Worm (Caenorhabditis elegans) whole organism, young adult: ENCODE measurements around the gene C52E2.5.

ENCODE experiments used
- B0336.3 ChIP-seq: fragments of 200-800 bp; sonication (Bioruptor generic); IDR thresholded peaks from 2 replicates; pipeline ENCODE4 v1.3.6; 2022; ENCODE audit warnings: missing genetic modification characterization, missing compliant biosample characterization
- F10E7.11 ChIP-seq: sonication (generic microtip); optimal IDR thresholded peaks from 2 replicates; lab custom pipeline; 2017; ENCODE audit warnings: mild to moderate bottlenecking, missing genetic modification characterization, moderate library complexity, missing compliant biosample characterization
- F22D6.2 ChIP-seq: sonication (generic microtip); optimal IDR thresholded peaks from 2 replicates; lab custom pipeline; 2016; ENCODE audit warnings: mild to moderate bottlenecking, missing genetic modification characterization, missing compliant biosample characterization
- F37B4.10 ChIP-seq: fragments of 200-800 bp; sonication (Bioruptor generic); IDR thresholded peaks from 2 replicates; pipeline ENCODE4 v1.3.6; 2022; ENCODE audit warnings: missing genetic modification characterization, missing compliant biosample characterization
- F57A8.1 ChIP-seq: fragments of 200-800 bp; sonication (Bioruptor generic); optimal IDR thresholded peaks from 2 replicates; lab custom pipeline; 2018; ENCODE audit warnings: mild to moderate bottlenecking, missing genetic modification characterization, moderate library complexity, missing compliant biosample characterization
- F57C9.4 ChIP-seq: sonication (generic microtip); optimal IDR thresholded peaks from 2 replicates; lab custom pipeline; 2017; ENCODE audit warnings: mild to moderate bottlenecking, missing genetic modification characterization, missing compliant biosample characterization
- T07F8.4 ChIP-seq: sonication (generic microtip); optimal IDR thresholded peaks from 2 replicates; lab custom pipeline; 2016; ENCODE audit warnings: mild to moderate bottlenecking, missing genetic modification characterization, moderate library complexity, missing compliant biosample characterization
- Y56A3A.18 ChIP-seq: fragments of 200-800 bp; sonication (Bioruptor generic); IDR thresholded peaks from 2 replicates; pipeline ENCODE4 v1.3.6; 2022; ENCODE audit warnings: missing genetic modification reagents, missing genetic modification characterization, missing compliant biosample characterization
- Y67H2A.10 ChIP-seq: fragments of 200-800 bp; sonication (Bioruptor generic); conservative IDR thresholded peaks from 2 replicates; pipeline ENCODE4 v1.3.6; 2022; ENCODE audit warnings: missing genetic modification reagents, missing genetic modification characterization, missing compliant biosample characterization
- ZK185.1 ChIP-seq: sonication (generic microtip); optimal IDR thresholded peaks from 2 replicates; lab custom pipeline; 2016; ENCODE audit warnings: mild to moderate bottlenecking, missing genetic modification characterization, missing compliant biosample characterization; ENCODE audit not compliant: poor library complexity, severe bottlenecking
- aptf-2 ChIP-seq: fragments of 200-800 bp; sonication (Bioruptor generic); conservative IDR thresholded peaks from 2 replicates; pipeline ENCODE4 v1.3.6; 2022; ENCODE audit warnings: missing genetic modification reagents, missing genetic modification characterization, missing compliant biosample characterization
- atf-7 ChIP-seq: sonication (generic microtip); optimal IDR thresholded peaks from 2 replicates; lab custom pipeline; 2017; ENCODE audit warnings: mild to moderate bottlenecking, missing genetic modification characterization, missing compliant biosample characterization
- attf-6 ChIP-seq: fragments of 200-800 bp; sonication (Bioruptor generic); IDR thresholded peaks from 2 replicates; pipeline ENCODE4 v1.3.6; 2022; ENCODE audit warnings: missing genetic modification reagents, missing genetic modification characterization, missing compliant biosample characterization
- cebp-1 ChIP-seq, 2 experiments: fragments of 200-800 bp in 1 of 2; sonication (Bioruptor generic) in 1 of 2; sonication (generic microtip) in 1 of 2; IDR thresholded peaks in 1 of 2; optimal IDR thresholded peaks in 1 of 2; 2 replicates each; pipeline versions ENCODE4 v1.3.6 to Lab custom; 2017 to 2022; ENCODE audit warnings: missing compliant biosample characterization in 2 of 2, missing genetic modification characterization in 2 of 2, mild to moderate bottlenecking in 1 of 2, missing genetic modification reagents in 1 of 2, moderate library complexity in 1 of 2
- ceh-27 ChIP-seq: fragments of 200-800 bp; sonication (Bioruptor generic); optimal IDR thresholded peaks from 2 replicates; lab custom pipeline; 2018; ENCODE audit warnings: mild to moderate bottlenecking, missing genetic modification characterization, moderate library complexity, missing compliant biosample characterization
- ceh-79 ChIP-seq: sonication (generic microtip); optimal IDR thresholded peaks from 2 replicates; lab custom pipeline; 2017; ENCODE audit warnings: mild to moderate bottlenecking, missing genetic modification characterization, missing compliant biosample characterization
- ceh-91 ChIP-seq: fragments of 200-800 bp; sonication (Bioruptor generic); IDR thresholded peaks from 2 replicates; pipeline ENCODE4 v1.3.6; 2022; ENCODE audit warnings: missing genetic modification reagents, missing genetic modification characterization, missing compliant biosample characterization
- chd-7 ChIP-seq: sonication (generic microtip); optimal IDR thresholded peaks from 2 replicates; lab custom pipeline; 2016; ENCODE audit warnings: mild to moderate bottlenecking, missing genetic modification characterization, moderate library complexity, missing compliant biosample characterization
- efl-1 ChIP-seq: fragments of 150-350 bp; optimal IDR thresholded peaks from 2 replicates; lab custom pipeline; 2014; ENCODE audit warnings: missing biosample characterization, missing genetic modification reagents, missing genetic modification characterization
- egl-44 ChIP-seq: fragments of 200-800 bp; sonication (Bioruptor generic); IDR thresholded peaks from 2 replicates; pipeline ENCODE4 v1.3.6; 2022; ENCODE audit warnings: missing genetic modification reagents, missing genetic modification characterization, missing compliant biosample characterization
- hlh-12 ChIP-seq: sonication (generic microtip); optimal IDR thresholded peaks from 2 replicates; lab custom pipeline; 2016; ENCODE audit warnings: missing genetic modification characterization, missing compliant biosample characterization
- hsf-1 ChIP-seq: fragments of 200-800 bp; sonication (Bioruptor generic); IDR thresholded peaks from 2 replicates; pipeline ENCODE4 v1.3.6; 2022; ENCODE audit warnings: missing genetic modification reagents, missing genetic modification characterization, missing compliant biosample characterization
- let-607 ChIP-seq, 2 experiments: fragments of 200-800 bp in 1 of 2; sonication (Bioruptor generic) in 1 of 2; sonication (generic microtip) in 1 of 2; optimal IDR thresholded peaks; 2 replicates each; lab custom pipeline; 2016 to 2018; ENCODE audit warnings: mild to moderate bottlenecking in 2 of 2, missing compliant biosample characterization in 2 of 2, missing genetic modification characterization in 2 of 2, moderate library complexity in 2 of 2, missing genotype in 1 of 2
- lsl-1 ChIP-seq: fragments of 200-800 bp; sonication (Bioruptor generic); optimal IDR thresholded peaks from 2 replicates; lab custom pipeline; 2018; ENCODE audit warnings: mild to moderate bottlenecking, missing genetic modification characterization, moderate library complexity, missing compliant biosample characterization
- madf-8 ChIP-seq: fragments of 200-800 bp; sonication (Bioruptor generic); conservative IDR thresholded peaks from 2 replicates; pipeline ENCODE4 v1.3.6; 2022; ENCODE audit warnings: missing genetic modification reagents, missing genetic modification characterization, missing compliant biosample characterization
- mel-28 ChIP-seq: sonication (generic microtip); optimal IDR thresholded peaks from 2 replicates; lab custom pipeline; 2016; ENCODE audit warnings: borderline replicate concordance, mild to moderate bottlenecking, missing genetic modification characterization, missing compliant biosample characterization
- nfya-2 ChIP-seq: fragments of 200-800 bp; sonication (Bioruptor generic); IDR thresholded peaks from 2 replicates; pipeline ENCODE4 v1.3.6; 2022; ENCODE audit warnings: missing genetic modification reagents, missing genetic modification characterization, missing compliant biosample characterization
- nhr-179 ChIP-seq: sonication (generic microtip); optimal IDR thresholded peaks from 2 replicates; lab custom pipeline; 2016; ENCODE audit warnings: mild to moderate bottlenecking, missing genetic modification characterization, missing compliant biosample characterization
- nhr-80 ChIP-seq: sonication (generic microtip); optimal IDR thresholded peaks from 2 replicates; lab custom pipeline; 2016; ENCODE audit warnings: missing genetic modification characterization, missing compliant biosample characterization
- nhr-90 ChIP-seq: sonication (generic microtip); optimal IDR thresholded peaks from 2 replicates; lab custom pipeline; 2016; ENCODE audit warnings: missing genotype, mild to moderate bottlenecking, missing genetic modification characterization, missing compliant biosample characterization
- rpc-1 ChIP-seq, 2 experiments: fragments of 150-350 bp in 1 of 2; sonication (generic microtip) in 1 of 2; optimal IDR thresholded peaks; 2 replicates each; lab custom pipeline; 2014 to 2018; ENCODE audit warnings: missing biosample characterization in 1 of 2, missing genetic modification characterization in 1 of 2, missing genetic modification reagents in 1 of 2, missing genotype in 1 of 2
- sea-2 ChIP-seq: fragments of 200-800 bp; sonication (Bioruptor generic); IDR thresholded peaks from 2 replicates; pipeline ENCODE4 v1.3.6; 2022; ENCODE audit warnings: missing genetic modification characterization, missing compliant biosample characterization
- snpc-1.3 ChIP-seq: sonication (generic microtip); optimal IDR thresholded peaks from 2 replicates; lab custom pipeline; 2017; ENCODE audit warnings: missing genetic modification characterization, mild to moderate bottlenecking, missing compliant biosample characterization, antibody characterized with exemption, moderate library complexity, missing genotype, missing genetic modification reagents; ENCODE audit not compliant: insufficient read depth
- snpc-3.4 ChIP-seq: sonication (generic microtip); optimal IDR thresholded peaks from 2 replicates; lab custom pipeline; 2017; ENCODE audit warnings: missing genetic modification characterization, mild to moderate bottlenecking, missing compliant biosample characterization, antibody characterized with exemption, moderate library complexity, missing genotype, missing genetic modification reagents
- unc-130 ChIP-seq: sonication (generic microtip); optimal IDR thresholded peaks from 2 replicates; lab custom pipeline; 2016; ENCODE audit warnings: missing genetic modification reagents, missing genetic modification characterization, missing compliant biosample characterization
- zim-3 ChIP-seq: sonication (generic microtip); optimal IDR thresholded peaks from 2 replicates; lab custom pipeline; 2017; ENCODE audit warnings: mild to moderate bottlenecking, missing genetic modification characterization, moderate library complexity, missing compliant biosample characterization
- ztf-18 ChIP-seq: sonication (generic microtip); optimal IDR thresholded peaks from 2 replicates; lab custom pipeline; 2016; ENCODE audit warnings: missing genotype, mild to moderate bottlenecking, missing genetic modification characterization, missing compliant biosample characterization
- ztf-22 ChIP-seq: fragments of 200-800 bp; sonication (Bioruptor generic); optimal IDR thresholded peaks from 2 replicates; lab custom pipeline; 2018; ENCODE audit warnings: mild to moderate bottlenecking, missing genetic modification characterization, moderate library complexity, missing compliant biosample characterization
- ztf-26 ChIP-seq: sonication (generic microtip); optimal IDR thresholded peaks from 2 replicates; lab custom pipeline; 2017; ENCODE audit warnings: missing genetic modification characterization, missing compliant biosample characterization
- ztf-3 ChIP-seq: fragments of 200-800 bp; sonication (Bioruptor generic); optimal IDR thresholded peaks from 2 replicates; lab custom pipeline; 2018; ENCODE audit warnings: mild to moderate bottlenecking, missing genetic modification characterization, missing compliant biosample characterization

Gene C52E2.5

DNA sequence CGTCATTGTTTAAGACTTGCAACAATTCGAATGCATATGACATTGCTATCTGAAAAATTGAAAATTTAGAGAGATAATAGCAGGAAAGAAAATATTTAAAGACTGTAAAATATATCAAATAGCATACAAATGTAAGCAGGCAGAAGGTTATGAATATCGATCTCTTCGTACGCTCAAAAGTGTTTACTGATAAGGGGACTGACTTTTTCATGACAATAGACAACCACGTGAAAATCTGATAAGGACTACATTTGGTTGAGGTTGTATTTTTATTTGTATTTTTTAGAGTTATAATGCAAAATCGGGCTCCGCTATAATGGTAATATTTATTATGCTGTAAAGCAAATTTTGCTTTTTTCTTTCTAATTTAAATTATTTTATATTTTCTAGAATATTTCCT lies at the start of gene C52E2.5, which contains the start of gene C52E2.4:
Gene C52E2.5 (minus strand): TSS at position 43 of the 400 bp plus-strand sequence.
Gene C52E2.4 (plus strand): TSS at position 252 of the 400 bp plus-strand sequence.
- TF ChIP-seq nhr-90 (tag; lab: Kevin White, UChicago) (no peak), nhr-80 (tag; lab: Kevin White, UChicago) (peak; percentile 60)

DNA sequence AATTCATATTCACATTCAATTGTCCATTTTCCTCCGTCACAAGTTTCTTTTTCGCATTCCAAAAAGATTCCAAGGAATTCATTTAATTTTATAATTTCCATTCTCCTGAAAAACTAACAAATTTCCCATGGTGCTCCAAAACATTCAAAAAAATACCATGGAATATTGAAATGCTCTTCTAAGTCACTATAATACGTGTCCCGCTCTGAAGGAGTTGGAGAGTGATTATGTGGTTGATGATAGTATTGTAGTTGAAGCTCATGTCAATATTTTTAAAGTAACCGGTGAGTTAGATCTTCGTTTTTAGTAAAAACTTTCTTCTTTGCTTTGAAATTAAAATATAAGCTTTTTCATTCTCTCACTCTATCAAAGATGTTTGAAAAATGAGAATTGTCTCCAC lies 47.9 kb upstream of the C52E2.5 start, which contains the start of gene math-9:
Gene math-9 (minus strand): TSS at position 101 of the 400 bp plus-strand sequence.
- TF ChIP-seq mel-28 (no peak), chd-7 (tag; lab: Kevin White, UChicago) (no peak), snpc-1.3 (no peak), ceh-91 (GFP tag; lab: Robert Waterston, UW) (no peak), B0336.3 (GFP tag; lab: Robert Waterston, UW) (no peak), egl-44 (no peak), rpc-1 (optimal IDR thresholded peaks at IDR 0.05; lab: Kevin White, UChicago) (no peak), rpc-1 (tag; optimal IDR thresholded peaks at IDR 0.05; lab: Kevin White, UChicago) (no peak), sea-2 (GFP tag; lab: Robert Waterston, UW) (no peak), unc-130 (no peak), let-607 (tag; optimal IDR thresholded peaks at IDR 0.05; lab: Kevin White, UChicago) (no peak)

DNA sequence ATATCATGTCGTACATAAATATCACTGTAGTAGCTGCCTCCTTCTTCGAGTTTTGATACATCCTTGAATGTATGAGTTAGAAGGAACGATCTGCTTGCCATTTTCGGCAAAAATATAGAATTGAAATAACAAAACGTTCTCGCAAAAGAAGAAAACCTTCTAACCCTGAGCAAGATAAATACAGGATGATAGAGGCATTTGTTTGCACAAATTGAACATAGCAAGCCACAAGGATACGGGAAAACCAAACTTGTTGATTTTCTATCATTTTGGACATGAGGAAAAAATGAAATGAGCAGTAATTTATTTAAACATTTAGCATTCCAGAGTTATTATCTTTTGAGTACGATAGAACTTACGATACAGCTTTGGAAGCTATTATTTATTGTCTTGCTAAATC lies 46.3 kb upstream of the C52E2.5 start, which contains the start of gene math-8:
Gene math-8 (minus strand): TSS at position 101 of the 400 bp plus-strand sequence.
- TF ChIP-seq cebp-1 (GFP tag; IDR thresholded peaks at IDR 0.05; lab: Robert Waterston, UW) (no peak), cebp-1 (tag; optimal IDR thresholded peaks at IDR 0.05; lab: Kevin White, UChicago) (no peak), B0336.3 (GFP tag; lab: Robert Waterston, UW) (no peak), madf-8 (GFP tag; lab: Robert Waterston, UW) (no peak), ztf-3 (GFP tag; lab: Kevin White, UChicago) (no peak), lsl-1 (GFP tag; lab: Kevin White, UChicago) (no peak), hlh-12 (tag; lab: Kevin White, UChicago) (no peak), Y67H2A.10 (GFP tag; lab: Robert Waterston, UW) (no peak), nhr-179 (tag; lab: Kevin White, UChicago) (no peak), snpc-3.4 (tag; lab: Kevin White, UChicago) (no peak), aptf-2 (GFP tag; lab: Robert Waterston, UW) (no peak), ztf-26 (tag; lab: Kevin White, UChicago) (no peak), atf-7 (no peak), F57A8.1 (no peak), F57C9.4 (tag; lab: Kevin White, UChicago) (no peak), nfya-2 (GFP tag; lab: Robert Waterston, UW) (no peak)

DNA sequence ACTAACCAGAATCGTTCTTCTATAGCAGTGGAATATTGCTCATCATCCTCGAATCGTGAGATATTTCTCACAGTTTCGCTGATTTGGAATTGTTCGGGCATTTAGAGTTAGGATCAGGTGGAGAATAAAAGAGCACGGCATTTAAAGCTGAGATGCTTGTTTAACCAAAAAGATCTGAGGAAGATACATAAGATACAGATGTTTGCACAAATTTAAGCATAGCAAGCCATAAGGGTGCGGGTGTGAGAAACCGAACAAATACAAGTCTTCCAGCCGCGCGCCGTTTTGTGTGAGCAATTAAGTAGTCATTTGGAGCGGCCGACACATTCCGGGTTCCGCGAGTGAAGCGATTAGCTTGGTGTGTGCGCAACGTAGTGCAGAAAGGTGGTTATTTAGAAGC lies 43.6 kb upstream of the C52E2.5 start, which contains the start of gene math-7:
Gene math-7 (minus strand): TSS at position 101 of the 400 bp plus-strand sequence.
- no peak for TF ChIP-seq F10E7.11
- TF ChIP-seq hsf-1 = no peak
- no peak for TF ChIP-seq F57A8.1
- no peak for TF ChIP-seq F22D6.2 (tag; lab: Kevin White, UChicago)
- TF ChIP-seq Y56A3A.18 (GFP tag; lab: Robert Waterston, UW) = no peak
- no peak for TF ChIP-seq T07F8.4
- no peak for TF ChIP-seq ztf-26 (tag; lab: Kevin White, UChicago)
- TF ChIP-seq ZK185.1 (tag; lab: Kevin White, UChicago) = no peak
- TF ChIP-seq ztf-18 (tag; lab: Kevin White, UChicago) = no peak
- TF ChIP-seq ztf-22 (GFP tag; lab: Kevin White, UChicago) = no peak
- no peak for TF ChIP-seq efl-1 (GFP tag; lab: Kevin White, UChicago)
- no peak for TF ChIP-seq ceh-79 (tag; lab: Kevin White, UChicago)
- no peak for TF ChIP-seq F37B4.10 (GFP tag; lab: Robert Waterston, UW)
- no peak for TF ChIP-seq ceh-27 (GFP tag; lab: Kevin White, UChicago)
- no peak for TF ChIP-seq attf-6
- TF ChIP-seq zim-3 (tag; lab: Kevin White, UChicago) = no peak
- TF ChIP-seq, all 124 proteins: peak for 0
